Fruit fly (Drosophila melanogaster): ENCODE results near the gene Rtc1.

The Rtc1 gene

dm6 chrX:13752543-13753046 lies 4.4 kb upstream of the Rtc1 start:
- no peak for TF ChIP-seq noc (tag; optimal IDR thresholded peaks at IDR 0.05)

- TF ChIP-seq noc (tag; optimal IDR thresholded peaks at IDR 0.05): no peak
Observed at dm6 chrX:13753101-13753758, 3.7 kb upstream of the Rtc1 start.

dm6 chrX:13753775-13754174 lies 3.2 kb upstream of the Rtc1 start:
- no peak for TF ChIP-seq noc (tag; optimal IDR thresholded peaks at IDR 0.05)

dm6 chrX:13754476-13754875 lies 2.5 kb upstream of the Rtc1 start:
- TF ChIP-seq noc (tag; optimal IDR thresholded peaks at IDR 0.05): no peak

- no peak for TF ChIP-seq noc (tag; optimal IDR thresholded peaks at IDR 0.05)
Observed at dm6 chrX:13755152-13755557, 1.8 kb upstream of the Rtc1 start, which contains the start of gene Pdcd4. Gene Pdcd4, minus strand, starts transcription at chrX:13755406.

- no peak for TF ChIP-seq noc (tag; optimal IDR thresholded peaks at IDR 0.05)
Observed at dm6 chrX:13758989-13759549, 2.1 kb downstream of the Rtc1 start, which contains the start of gene Yp3. Gene Yp3, plus strand, starts transcription at chrX:13759546.

- no peak for TF ChIP-seq noc (tag; optimal IDR thresholded peaks at IDR 0.05)
Observed at dm6 chrX:13761762-13762371, 4.9 kb downstream of the Rtc1 start.

dm6 chrX:13762372-13762883 lies 5.4 kb downstream of the Rtc1 start, which contains the start of gene rdgB:
Gene rdgB, plus strand, starts transcription at chrX:13762752.
- TF ChIP-seq noc (tag; optimal IDR thresholded peaks at IDR 0.05): peak; percentile 14

dm6 chrX:13764397-13765119 lies 7.6 kb downstream of the Rtc1 start:
- TF ChIP-seq noc (tag; optimal IDR thresholded peaks at IDR 0.05): peak; percentile 48

- TF ChIP-seq noc (tag; optimal IDR thresholded peaks at IDR 0.05): no peak
Observed at dm6 chrX:13765217-13765616, 8.2 kb downstream of the Rtc1 start.

dm6 chrX:13766495-13766894 lies 9.5 kb downstream of the Rtc1 start:
- no peak for TF ChIP-seq noc (tag; optimal IDR thresholded peaks at IDR 0.05)

- no peak for TF ChIP-seq noc (tag; optimal IDR thresholded peaks at IDR 0.05)
Observed at dm6 chrX:13770768-13771167, 13.8 kb downstream of the Rtc1 start.

dm6 chrX:13778568-13778967 lies 21.6 kb downstream of the Rtc1 start:
- TF ChIP-seq noc (tag; optimal IDR thresholded peaks at IDR 0.05): no peak

dm6 chrX:13779696-13780095 lies 22.7 kb downstream of the Rtc1 start:
- TF ChIP-seq noc (tag; optimal IDR thresholded peaks at IDR 0.05): peak; percentile 22

- peak; percentile 64 for TF ChIP-seq noc (tag; optimal IDR thresholded peaks at IDR 0.05)
Observed at dm6 chrX:13781739-13782502, 24.9 kb downstream of the Rtc1 start, which contains the start of the genes CtsB and amrt. Gene CtsB, minus strand, starts transcription at chrX:13782170. Gene amrt, plus strand, starts transcription at chrX:13782459.
